Fruit fly (Drosophila melanogaster) whole organism, embryonic: ENCODE data around the gene dunk.

Experiments used
- Atf3 ChIP-seq: fragments of 200-800 bp; sonication (Bioruptor generic); optimal IDR thresholded peaks from 3 replicates; lab custom pipeline; 2016; ENCODE audit warnings: missing biosample characterization, missing genetic modification characterization
- Blimp-1 ChIP-seq: fragments of 200-800 bp; sonication (Bioruptor generic); optimal IDR thresholded peaks from 3 replicates; lab custom pipeline; 2018; ENCODE audit warnings: missing biosample characterization, missing genetic modification characterization, mild to moderate bottlenecking, moderate library complexity, missing genetic modification reagents
- CG10274 ChIP-seq: fragments of 200-800 bp; sonication (Bioruptor generic); optimal IDR thresholded peaks from 3 replicates; lab custom pipeline; 2017; ENCODE audit warnings: missing biosample characterization, mild to moderate bottlenecking, missing genetic modification characterization
- CG11696 ChIP-seq: fragments of 200-800 bp; sonication (Bioruptor generic); IDR thresholded peaks from 2 replicates; pipeline ENCODE4 v1.3.6; 2022; ENCODE audit warnings: missing biosample characterization, missing genetic modification characterization
- CG12236 ChIP-seq: fragments of 200-800 bp; sonication (Bioruptor generic); optimal IDR thresholded peaks from 2 replicates; lab custom pipeline; 2016; ENCODE audit warnings: missing biosample characterization, missing genetic modification characterization
- CG1233 ChIP-seq: fragments of 200-800 bp; sonication (Bioruptor generic); optimal IDR thresholded peaks from 4 replicates; lab custom pipeline; 2018; ENCODE audit warnings: missing biosample characterization, mild to moderate bottlenecking, missing genetic modification characterization
- CG16779 ChIP-seq: fragments of 200-800 bp; sonication (Bioruptor generic); IDR thresholded peaks from 2 replicates; pipeline ENCODE4 v1.3.6; 2022; ENCODE audit warnings: missing biosample characterization, missing genetic modification characterization
- CG17361 ChIP-seq: fragments of 200-800 bp; sonication (Bioruptor generic); IDR thresholded peaks from 3 replicates; pipeline ENCODE4 v1.3.6; 2022; ENCODE audit warnings: missing biosample characterization, missing genetic modification characterization
- CG30431 ChIP-seq: fragments of 200-800 bp; sonication (Bioruptor generic); optimal IDR thresholded peaks from 2 replicates; lab custom pipeline; 2017; ENCODE audit warnings: missing biosample characterization, missing genetic modification characterization
- CG3065 ChIP-seq: fragments of 200-800 bp; sonication (Bioruptor generic); optimal IDR thresholded peaks from 2 replicates; lab custom pipeline; 2016; ENCODE audit warnings: missing biosample characterization, missing genetic modification characterization
- CG31365 ChIP-seq: fragments of 200-800 bp; sonication (Bioruptor generic); optimal IDR thresholded peaks from 2 replicates; lab custom pipeline; 2018; ENCODE audit warnings: missing biosample characterization, mild to moderate bottlenecking, missing genetic modification characterization
- CG4282 ChIP-seq: fragments of 200-800 bp; sonication (Bioruptor generic); optimal IDR thresholded peaks from 2 replicates; lab custom pipeline; 2016; ENCODE audit warnings: missing biosample characterization, missing genetic modification characterization
- CG7357 ChIP-seq: fragments of 200-800 bp; sonication (Bioruptor generic); IDR thresholded peaks from 3 replicates; pipeline ENCODE4 v1.3.6; 2022; ENCODE audit warnings: missing biosample characterization, missing genetic modification characterization
- CG9437 ChIP-seq: fragments of 200-800 bp; sonication (Bioruptor generic); optimal IDR thresholded peaks from 2 replicates; lab custom pipeline; 2018; ENCODE audit warnings: missing biosample characterization, mild to moderate bottlenecking, missing genetic modification characterization
- CG9727 ChIP-seq: fragments of 200-800 bp; sonication (Bioruptor generic); optimal IDR thresholded peaks from 3 replicates; lab custom pipeline; 2017; ENCODE audit warnings: missing biosample characterization, mild to moderate bottlenecking, missing genetic modification characterization
- CHES-1-like ChIP-seq: fragments of 200-800 bp; sonication (Bioruptor generic); optimal IDR thresholded peaks from 2 replicates; lab custom pipeline; 2016; ENCODE audit warnings: missing biosample characterization, missing genetic modification characterization
- Camta ChIP-seq: fragments of 200-800 bp; sonication (Bioruptor generic); optimal IDR thresholded peaks from 2 replicates; lab custom pipeline; 2016; ENCODE audit warnings: missing biosample characterization, missing genetic modification characterization
- Dad ChIP-seq: fragments of 200-800 bp; sonication (Bioruptor generic); optimal IDR thresholded peaks from 3 replicates; lab custom pipeline; 2016; ENCODE audit warnings: missing biosample characterization, missing genetic modification characterization
- Dek ChIP-seq: fragments of 200-800 bp; sonication (Bioruptor generic); optimal IDR thresholded peaks from 3 replicates; lab custom pipeline; 2019; ENCODE audit warnings: missing biosample characterization, mild to moderate bottlenecking, missing genetic modification characterization, moderate library complexity
- Doc2 ChIP-seq: fragments of 200-800 bp; sonication (Bioruptor generic); IDR thresholded peaks from 2 replicates; pipeline ENCODE4 v1.3.6; 2022; ENCODE audit warnings: missing biosample characterization, missing genetic modification characterization
- Drgx ChIP-seq: fragments of 200-800 bp; sonication (Bioruptor generic); IDR thresholded peaks from 2 replicates; pipeline ENCODE4 v1.3.6; 2022; ENCODE audit warnings: missing biosample characterization, missing genetic modification characterization
- Fer2 ChIP-seq: fragments of 200-800 bp; sonication (Bioruptor generic); optimal IDR thresholded peaks from 2 replicates; lab custom pipeline; 2018; ENCODE audit warnings: missing biosample characterization, mild to moderate bottlenecking, missing genetic modification characterization, moderate library complexity
- HLH3B ChIP-seq: fragments of 200-800 bp; sonication (Bioruptor generic); IDR thresholded peaks from 2 replicates; pipeline ENCODE4 v1.3.6; 2022; ENCODE audit warnings: missing biosample characterization, missing genetic modification characterization
- Hr39 ChIP-seq: fragments of >200 bp; optimal IDR thresholded peaks from 2 replicates; lab custom pipeline; 2017
- Lim3 ChIP-seq: fragments of 200-800 bp; sonication (Bioruptor generic); IDR thresholded peaks from 2 replicates; pipeline ENCODE4 v1.3.6; 2022; ENCODE audit warnings: missing biosample characterization, missing genetic modification characterization
- MTF-1 ChIP-seq: fragments of 200-800 bp; sonication (Bioruptor generic); optimal IDR thresholded peaks from 2 replicates; lab custom pipeline; 2018; ENCODE audit warnings: missing biosample characterization, mild to moderate bottlenecking, missing genetic modification characterization, borderline replicate concordance
- Max ChIP-seq: fragments of 200-800 bp; sonication (Bioruptor generic); optimal IDR thresholded peaks from 2 replicates; lab custom pipeline; 2016; ENCODE audit warnings: missing biosample characterization, mild to moderate bottlenecking, missing genetic modification characterization
- Myb ChIP-seq: fragments of 200-800 bp; sonication (Bioruptor generic); optimal IDR thresholded peaks from 2 replicates; lab custom pipeline; 2016; ENCODE audit warnings: missing biosample characterization, missing genetic modification characterization
- Oli ChIP-seq: fragments of 200-800 bp; sonication (Bioruptor generic); optimal IDR thresholded peaks from 2 replicates; lab custom pipeline; 2018; ENCODE audit warnings: missing biosample characterization, mild to moderate bottlenecking, missing genetic modification characterization, moderate library complexity
- PHDP ChIP-seq: fragments of 200-800 bp; sonication (Bioruptor generic); optimal IDR thresholded peaks from 3 replicates; lab custom pipeline; 2018; ENCODE audit warnings: missing biosample characterization, mild to moderate bottlenecking, missing genetic modification characterization, moderate library complexity
- Ptx1 ChIP-seq: fragments of 200-800 bp; sonication (Bioruptor generic); IDR thresholded peaks from 2 replicates; pipeline ENCODE4 v1.3.6; 2022; ENCODE audit warnings: missing biosample characterization, missing genetic modification characterization
- Xbp1 ChIP-seq: fragments of 200-800 bp; sonication (Bioruptor generic); optimal IDR thresholded peaks from 3 replicates; lab custom pipeline; 2016; ENCODE audit warnings: missing biosample characterization, mild to moderate bottlenecking, missing genetic modification characterization
- crol ChIP-seq: fragments of 200-800 bp; sonication (Bioruptor generic); IDR thresholded peaks from 2 replicates; pipeline ENCODE4 v1.3.6; 2022; ENCODE audit warnings: missing biosample characterization, missing genetic modification characterization
- ems ChIP-seq: fragments of 200-800 bp; sonication (Bioruptor generic); optimal IDR thresholded peaks from 3 replicates; lab custom pipeline; 2016; ENCODE audit warnings: missing biosample characterization, missing genetic modification characterization
- fd64A ChIP-seq: fragments of 200-800 bp; sonication (Bioruptor generic); optimal IDR thresholded peaks from 3 replicates; lab custom pipeline; 2018; ENCODE audit warnings: missing biosample characterization, mild to moderate bottlenecking, missing genetic modification characterization
- fd96Cb ChIP-seq: fragments of 200-800 bp; sonication (Bioruptor generic); optimal IDR thresholded peaks from 2 replicates; lab custom pipeline; 2018; ENCODE audit warnings: missing biosample characterization, mild to moderate bottlenecking, missing genetic modification characterization, moderate library complexity
- gcm2 ChIP-seq: fragments of 200-800 bp; sonication (Bioruptor generic); optimal IDR thresholded peaks from 2 replicates; lab custom pipeline; 2016; ENCODE audit warnings: missing biosample characterization, missing genetic modification characterization
- ind ChIP-seq: fragments of 200-800 bp; sonication (Bioruptor generic); optimal IDR thresholded peaks from 3 replicates; lab custom pipeline; 2016; ENCODE audit warnings: missing biosample characterization, missing genetic modification characterization
- kay ChIP-seq: fragments of 200-800 bp; sonication (Bioruptor generic); optimal IDR thresholded peaks from 2 replicates; lab custom pipeline; 2016; ENCODE audit warnings: missing biosample characterization, missing genetic modification characterization
- mam ChIP-seq: fragments of 200-800 bp; sonication (Bioruptor generic); optimal IDR thresholded peaks from 3 replicates; lab custom pipeline; 2016; ENCODE audit warnings: missing biosample characterization, missing genetic modification characterization
- nerfin-1 ChIP-seq: fragments of 200-800 bp; sonication (Bioruptor generic); optimal IDR thresholded peaks from 3 replicates; lab custom pipeline; 2019; ENCODE audit warnings: missing biosample characterization, mild to moderate bottlenecking, missing genetic modification characterization, moderate library complexity
- pb ChIP-seq: fragments of 200-800 bp; sonication (Bioruptor generic); optimal IDR thresholded peaks from 3 replicates; lab custom pipeline; 2016; ENCODE audit warnings: missing biosample characterization, missing genetic modification characterization
- shn ChIP-seq: fragments of 200-800 bp; sonication (Bioruptor generic); optimal IDR thresholded peaks from 3 replicates; lab custom pipeline; 2016; ENCODE audit warnings: missing biosample characterization, missing genetic modification characterization
- sna ChIP-seq: fragments of 200-800 bp; sonication (Bioruptor generic); IDR thresholded peaks from 2 replicates; pipeline ENCODE4 v1.3.6; 2022; ENCODE audit warnings: missing biosample characterization, missing genetic modification characterization; ENCODE audit not compliant: partially characterized antibody
- stwl ChIP-seq: fragments of 200-800 bp; sonication (Bioruptor generic); optimal IDR thresholded peaks from 3 replicates; lab custom pipeline; 2018; ENCODE audit warnings: missing biosample characterization, mild to moderate bottlenecking, missing genetic modification characterization, moderate library complexity
- tll ChIP-seq, 2 experiments: fragments of 200-800 bp in 1 of 2; fragments of >200 bp in 1 of 2; sonication (Bioruptor generic) in 1 of 2; optimal IDR thresholded peaks; 2 replicates each; lab custom pipeline; 2017 to 2019; ENCODE audit warnings: missing biosample characterization in 2 of 2, missing genetic modification characterization in 2 of 2, mild to moderate bottlenecking in 1 of 2, moderate library complexity in 1 of 2
- trh ChIP-seq: fragments of 200-800 bp; sonication (Bioruptor generic); optimal IDR thresholded peaks from 2 replicates; lab custom pipeline; 2016; ENCODE audit warnings: missing biosample characterization, missing genetic modification characterization
- vnd ChIP-seq: fragments of 200-800 bp; sonication (Bioruptor generic); IDR thresholded peaks from 3 replicates; pipeline ENCODE4 v1.3.6; 2022; ENCODE audit warnings: missing biosample characterization, missing genetic modification characterization; ENCODE audit not compliant: partially characterized antibody
- wdn ChIP-seq: fragments of 200-800 bp; sonication (Bioruptor generic); IDR thresholded peaks from 2 replicates; pipeline ENCODE4 v1.3.6; 2022; ENCODE audit warnings: missing biosample characterization, missing genetic modification characterization
- zen2 ChIP-seq: fragments of 200-800 bp; sonication (Bioruptor generic); IDR thresholded peaks from 3 replicates; pipeline ENCODE4 v1.3.6; 2022; ENCODE audit warnings: missing biosample characterization, missing genetic modification characterization; ENCODE audit not compliant: partially characterized antibody
- zf30C ChIP-seq: fragments of 200-800 bp; sonication (Bioruptor generic); optimal IDR thresholded peaks from 3 replicates; lab custom pipeline; 2018; ENCODE audit warnings: missing biosample characterization, mild to moderate bottlenecking, missing genetic modification characterization
- zfh2 ChIP-seq: fragments of 200-800 bp; sonication (Bioruptor generic); optimal IDR thresholded peaks from 2 replicates; lab custom pipeline; 2016; ENCODE audit warnings: missing biosample characterization, missing genetic modification characterization

The dunk gene

DNA sequence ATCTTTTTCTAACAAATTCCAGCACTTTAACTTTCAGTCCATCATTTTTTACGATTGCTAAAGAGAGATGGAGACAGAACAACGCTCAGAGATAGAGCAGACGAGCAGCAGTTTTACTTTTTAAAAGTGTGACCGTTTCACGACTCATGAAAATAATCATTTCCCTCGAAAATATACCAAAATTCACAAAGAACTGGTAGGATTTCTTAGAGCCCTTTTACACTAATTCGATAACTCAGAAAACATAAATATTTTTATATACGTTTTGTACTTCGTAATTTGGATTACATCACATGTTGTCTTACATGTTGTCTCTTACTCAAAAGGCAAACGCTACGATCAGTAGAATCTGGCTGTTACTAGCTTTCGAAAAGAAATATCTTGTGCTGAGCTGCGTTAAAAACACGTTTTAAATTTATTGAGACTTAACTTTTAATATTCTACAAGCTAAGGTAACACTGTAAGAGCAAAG lies 17.7 kb downstream of the dunk start, which contains the start of gene Clamp (continued):
- TF ChIP-seq Dek (tag; lab: Kevin White, UChicago) (no peak), Myb (GFP tag; lab: Kevin White, UChicago) (peak; percentile 24), Blimp-1 (GFP tag; lab: Kevin White, UChicago) (no peak), Camta (no peak), CG31365 (tag; lab: Kevin White, UChicago) (no peak), trh (GFP tag; lab: Kevin White, UChicago) (no peak), CG3065 (GFP tag; lab: Kevin White, UChicago) (no peak), zfh2 (GFP tag; lab: Kevin White, UChicago) (no peak), nerfin-1 (tag; lab: Kevin White, UChicago) (peak; percentile 18), CG10274 (GFP tag; lab: Kevin White, UChicago) (no peak), crol (GFP tag; lab: Robert Waterston, UW) (no peak), ems (no peak), zf30C (GFP tag; lab: Kevin White, UChicago) (no peak), MTF-1 (GFP tag; lab: Kevin White, UChicago) (no peak), CG9727 (GFP tag; lab: Kevin White, UChicago) (no peak), Doc2 (GFP tag; lab: Robert Waterston, UW) (no peak), fd64A (GFP tag; lab: Kevin White, UChicago) (no peak), fd96Cb (no peak), CHES-1-like (GFP tag; lab: Kevin White, UChicago) (no peak), Lim3 (GFP tag; lab: Robert Waterston, UW) (no peak), stwl (tag; lab: Kevin White, UChicago) (peak; percentile 49), wdn (no peak), CG4282 (GFP tag; lab: Kevin White, UChicago) (no peak), Fer2 (tag; lab: Kevin White, UChicago) (no peak), pb (GFP tag; lab: Kevin White, UChicago) (no peak), Oli (tag; lab: Kevin White, UChicago) (no peak), PHDP (tag; lab: Kevin White, UChicago) (no peak), CG9437 (GFP tag; lab: Kevin White, UChicago) (no peak), ind (GFP tag; lab: Kevin White, UChicago) (no peak), vnd (GFP tag; lab: Robert Waterston, UW) (no peak), Xbp1 (peak; percentile 16), CG17361 (peak; percentile 42; the same call in 2 of the 3 replicates), Max (no peak), shn (GFP tag; lab: Kevin White, UChicago) (no peak), CG7357 (GFP tag; lab: Robert Waterston, UW) (peak; percentile 96), CG30431 (no peak), zen2 (GFP tag; lab: Robert Waterston, UW) (no peak), CG1233 (GFP tag; lab: Kevin White, UChicago) (no peak), CG12236 (GFP tag; lab: Kevin White, UChicago) (no peak), CG16779 (GFP tag; lab: Robert Waterston, UW) (no peak), Drgx (GFP tag; lab: Robert Waterston, UW) (no peak), Hr39 (no peak), tll (GFP tag; optimal IDR thresholded peaks at IDR 0.05; lab: Kevin White, UChicago) (no peak), Ptx1 (GFP tag; lab: Robert Waterston, UW) (no peak), HLH3B (GFP tag; lab: Robert Waterston, UW) (no peak), gcm2 (GFP tag; lab: Kevin White, UChicago) (no peak), kay (GFP tag; lab: Kevin White, UChicago) (no peak), Atf3 (GFP tag; lab: Kevin White, UChicago) (no peak), sna (GFP tag; lab: Robert Waterston, UW) (no peak), Dad (GFP tag; lab: Kevin White, UChicago) (no peak), mam (no peak), CG11696 (no peak)
